Worm (Caenorhabditis elegans) whole organism, midembryonic: Measurements from ENCODE around the gene clec-147.
A peak's percentile ranks its signal among the peaks of the same experiment; 100 is the strongest.

Experiments
- T22C8.4 ChIP-seq: fragments of 200-800 bp; sonication (Bioruptor generic); IDR thresholded peaks from 2 replicates; pipeline ENCODE4 v1.3.6; 2022; ENCODE audit warnings: missing genetic modification characterization, missing compliant biosample characterization
- cog-1 ChIP-seq: sonication (generic microtip); optimal IDR thresholded peaks from 2 replicates; lab custom pipeline; 2016; ENCODE audit warnings: missing genetic modification characterization, missing compliant biosample characterization
- flt-1 ChIP-seq: fragments of 200-800 bp; sonication (Bioruptor generic); IDR thresholded peaks from 2 replicates; pipeline ENCODE4 v1.3.6; 2022; ENCODE audit warnings: missing genetic modification characterization, missing compliant biosample characterization
- klf-2 ChIP-seq: fragments of 200-800 bp; sonication (Bioruptor generic); conservative IDR thresholded peaks from 2 replicates; pipeline ENCODE4 v1.3.6; 2022; ENCODE audit warnings: missing genetic modification reagents, missing genetic modification characterization, missing compliant biosample characterization
- med-1 ChIP-seq: sonication (generic microtip); optimal IDR thresholded peaks from 2 replicates; lab custom pipeline; 2017; ENCODE audit warnings: missing genetic modification characterization, mild to moderate bottlenecking, missing compliant biosample characterization, antibody characterized with exemption, missing genetic modification reagents; ENCODE audit not compliant: insufficient read depth
- ref-1 ChIP-seq: fragments of 200-800 bp; sonication (Bioruptor generic); conservative IDR thresholded peaks from 2 replicates; pipeline ENCODE4 v1.3.6; 2022; ENCODE audit warnings: missing genetic modification reagents, missing genetic modification characterization, missing compliant biosample characterization
- tab-1 ChIP-seq: fragments of 200-800 bp; sonication (Bioruptor generic); IDR thresholded peaks from 2 replicates; pipeline ENCODE4 v1.3.6; 2022; ENCODE audit warnings: missing genetic modification characterization, missing compliant biosample characterization
- ztf-23 ChIP-seq: fragments of 200-800 bp; sonication (Bioruptor generic); IDR thresholded peaks from 2 replicates; pipeline ENCODE4 v1.3.6; 2022; ENCODE audit warnings: missing genetic modification reagents, missing genetic modification characterization, missing compliant biosample characterization
- ztf-29 ChIP-seq: fragments of 200-800 bp; sonication (Bioruptor generic); IDR thresholded peaks from 2 replicates; pipeline ENCODE4 v1.3.6; 2022; ENCODE audit warnings: missing genetic modification reagents, missing genetic modification characterization, missing compliant biosample characterization

Gene clec-147

ce11 chrII:14528233-14528802 lies 9.3 kb downstream of the clec-147 start, which contains the start of the genes F57C2.5 and spat-1:
TSS of gene F57C2.5 (minus strand) at chrII:14528239.
TSS of gene spat-1 (plus strand) at chrII:14528752.
- TF ChIP-seq tab-1 (no peak), flt-1 (GFP tag; lab: Robert Waterston, UW) (0 out of 2 replicates have a peak, but pooled peaks have one; percentile 6), klf-2 (GFP tag; lab: Robert Waterston, UW) (peak; percentile 67; the same call in 1 of the 2 replicates), cog-1 (peak; percentile 93), T22C8.4 (GFP tag; lab: Robert Waterston, UW) (no peak), ztf-23 (GFP tag; lab: Robert Waterston, UW) (peak; percentile 63)

- TF ChIP-seq ztf-29 (no peak), ztf-23 (GFP tag; lab: Robert Waterston, UW) (no peak), flt-1 (GFP tag; lab: Robert Waterston, UW) (no peak), ref-1 (no peak), med-1 (GFP tag; lab: Kevin White, UChicago) (no peak), T22C8.4 (GFP tag; lab: Robert Waterston, UW) (no peak), cog-1 (no peak), tab-1 (no peak), klf-2 (GFP tag; lab: Robert Waterston, UW) (no peak)
These were observed 10.5 kb downstream of the clec-147 start for ce11 chrII:14527104-14527503.

ce11 chrII:14525013-14525412 lies 12.6 kb downstream of the clec-147 start, which contains the start of gene F57C2.4:
TSS of gene F57C2.4 (plus strand) at chrII:14525313.
- TF ChIP-seq flt-1 (GFP tag; lab: Robert Waterston, UW) (no peak), ztf-23 (GFP tag; lab: Robert Waterston, UW) (no peak), ztf-29 (no peak), klf-2 (GFP tag; lab: Robert Waterston, UW) (no peak), med-1 (GFP tag; lab: Kevin White, UChicago) (no peak), T22C8.4 (GFP tag; lab: Robert Waterston, UW) (no peak), ref-1 (no peak), tab-1 (no peak)

ce11 chrII:14523645-14524223 lies 13.9 kb downstream of the clec-147 start, which contains the start of gene pot-2:
TSS of gene pot-2 (plus strand) at chrII:14524173.
- TF ChIP-seq klf-2 (GFP tag; lab: Robert Waterston, UW) (no peak), ref-1 (no peak), med-1 (GFP tag; lab: Kevin White, UChicago) (no peak), T22C8.4 (GFP tag; lab: Robert Waterston, UW) (no peak), flt-1 (GFP tag; lab: Robert Waterston, UW) (no peak), ztf-29 (no peak), cog-1 (no peak), tab-1 (no peak)

- no peak for TF ChIP-seq ztf-23 (GFP tag; lab: Robert Waterston, UW)
- no peak for TF ChIP-seq med-1 (GFP tag; lab: Kevin White, UChicago)
- no peak for TF ChIP-seq tab-1
- TF ChIP-seq klf-2 (GFP tag; lab: Robert Waterston, UW) = no peak
- no peak for TF ChIP-seq T22C8.4 (GFP tag; lab: Robert Waterston, UW)
- TF ChIP-seq flt-1 (GFP tag; lab: Robert Waterston, UW) = no peak
- no peak for TF ChIP-seq ztf-29
- no peak for TF ChIP-seq cog-1
- TF ChIP-seq ref-1 = no peak
These were observed 14.5 kb downstream of the clec-147 start, which contains the start of gene btb-20 for ce11 chrII:14523070-14523572. TSS of gene btb-20 (minus strand) at chrII:14523522.

- no peak for TF ChIP-seq med-1 (GFP tag; lab: Kevin White, UChicago)
- no peak for TF ChIP-seq ref-1
These were observed 15.6 kb downstream of the clec-147 start, which contains the start of gene btb-19 for ce11 chrII:14522037-14522436. TSS of gene btb-19 (minus strand) at chrII:14522137.

- TF ChIP-seq med-1 (GFP tag; lab: Kevin White, UChicago) = no peak
- TF ChIP-seq cog-1 = no peak
- no peak for TF ChIP-seq klf-2 (GFP tag; lab: Robert Waterston, UW)
- TF ChIP-seq tab-1 = no peak
- no peak for TF ChIP-seq ztf-29
- TF ChIP-seq ref-1 = no peak
- no peak for TF ChIP-seq flt-1 (GFP tag; lab: Robert Waterston, UW)
- TF ChIP-seq ztf-23 (GFP tag; lab: Robert Waterston, UW) = no peak
- TF ChIP-seq T22C8.4 (GFP tag; lab: Robert Waterston, UW) = no peak
These were observed 22.6 kb downstream of the clec-147 start, which contains the start of gene K10H10.9 for ce11 chrII:14515017-14515416. TSS of gene K10H10.9 (minus strand) at chrII:14515117.

- TF ChIP-seq med-1 (GFP tag; lab: Kevin White, UChicago) = no peak
- no peak for TF ChIP-seq klf-2 (GFP tag; lab: Robert Waterston, UW)
- no peak for TF ChIP-seq ztf-29
- TF ChIP-seq T22C8.4 (GFP tag; lab: Robert Waterston, UW) = no peak
- no peak for TF ChIP-seq cog-1
- TF ChIP-seq ref-1 = no peak
- no peak for TF ChIP-seq tab-1
- TF ChIP-seq flt-1 (GFP tag; lab: Robert Waterston, UW) = no peak
- TF ChIP-seq ztf-23 (GFP tag; lab: Robert Waterston, UW) = no peak
These were observed 26.4 kb downstream of the clec-147 start, which contains the start of gene K10H10.13 for ce11 chrII:14511189-14511588. TSS of gene K10H10.13 (minus strand) at chrII:14511289.

ce11 chrII:14510162-14510561 lies 27.5 kb downstream of the clec-147 start:
- TF ChIP-seq tab-1 = no peak
- TF ChIP-seq klf-2 (GFP tag; lab: Robert Waterston, UW) = no peak
- no peak for TF ChIP-seq cog-1
- TF ChIP-seq ztf-23 (GFP tag; lab: Robert Waterston, UW) = no peak
- no peak for TF ChIP-seq T22C8.4 (GFP tag; lab: Robert Waterston, UW)
- TF ChIP-seq ref-1 = no peak
- TF ChIP-seq flt-1 (GFP tag; lab: Robert Waterston, UW) = no peak
- TF ChIP-seq ztf-29 = no peak
- no peak for TF ChIP-seq med-1 (GFP tag; lab: Kevin White, UChicago)
